Worm (Caenorhabditis elegans): ENCODE data around the gene C03A3.1.

C03A3.1 gene

DNA sequence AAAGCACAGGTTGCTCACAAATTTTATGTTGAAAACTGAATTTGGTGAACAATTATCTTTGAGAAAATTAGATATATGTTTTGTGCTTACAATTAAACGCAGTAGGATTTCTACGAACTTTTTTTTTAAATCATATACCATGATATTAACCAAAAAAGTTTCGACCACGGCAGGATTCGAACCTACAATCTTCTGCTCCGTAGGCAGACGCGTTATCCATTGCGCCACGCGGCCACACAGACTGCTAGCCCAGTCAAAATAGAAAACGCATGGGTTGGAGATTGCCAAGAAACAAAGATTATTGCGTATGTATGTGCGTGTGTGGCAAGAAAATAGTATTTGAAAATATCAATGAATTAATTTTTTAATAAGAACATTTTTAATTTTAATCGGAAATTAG lies 4.7 kb upstream of the C03A3.1 start:
- TF ChIP-seq ceh-16 (tag; optimal IDR thresholded peaks at IDR 0.05) (no peak), nhr-237 (tag; optimal IDR thresholded peaks at IDR 0.05) (no peak), lin-39 (tag; optimal IDR thresholded peaks at IDR 0.05) (no peak), mbf-1 (tag; optimal IDR thresholded peaks at IDR 0.05) (no peak), lin-13 (GFP tag; optimal IDR thresholded peaks at IDR 0.05) (peak; percentile 45), dmd-4 (tag; optimal IDR thresholded peaks at IDR 0.05) (no peak), snpc-4 (tag; optimal IDR thresholded peaks at IDR 0.05) (no peak), mdl-1 (tag; optimal IDR thresholded peaks at IDR 0.05) (no peak), lin-11 (tag; optimal IDR thresholded peaks at IDR 0.05) (no peak), nhr-11 (tag; optimal IDR thresholded peaks at IDR 0.05) (no peak), nhr-23 (tag; optimal IDR thresholded peaks at IDR 0.05) (no peak), crh-2 (tag; optimal IDR thresholded peaks at IDR 0.05) (peak; percentile 47), lsy-2 (tag; optimal IDR thresholded peaks at IDR 0.05) (peak; percentile 0 to 37), peb-1 (tag; optimal IDR thresholded peaks at IDR 0.05) (no peak), zag-1 (tag; optimal IDR thresholded peaks at IDR 0.05) (no peak), elt-3 (tag; optimal IDR thresholded peaks at IDR 0.05) (no peak), nhr-12 (tag; optimal IDR thresholded peaks at IDR 0.05) (no peak), nhr-10 (tag; optimal IDR thresholded peaks at IDR 0.05) (no peak), sma-9 (GFP tag; optimal IDR thresholded peaks at IDR 0.05) (peak; percentile 56), sma-9 (tag; optimal IDR thresholded peaks at IDR 0.05) (no peak), nhr-129 (tag; optimal IDR thresholded peaks at IDR 0.05) (peak; percentile 47), fos-1 (tag; optimal IDR thresholded peaks at IDR 0.05) (peak; percentile 21), sma-3 (GFP tag; optimal IDR thresholded peaks at IDR 0.05) (peak; percentile 44), unc-55 (GFP tag; optimal IDR thresholded peaks at IDR 0.05) (peak; percentile 46), ceh-82 (tag; optimal IDR thresholded peaks at IDR 0.05) (no peak), nhr-25 (tag; optimal IDR thresholded peaks at IDR 0.05) (no peak), Y55F3AM.14 (GFP tag; optimal IDR thresholded peaks at IDR 0.05) (no peak), skn-1 (tag; optimal IDR thresholded peaks at IDR 0.05) (no peak), alr-1 (tag; optimal IDR thresholded peaks at IDR 0.05) (no peak), nhr-21 (tag; optimal IDR thresholded peaks at IDR 0.05) (peak; percentile 62), sem-4 (tag; optimal IDR thresholded peaks at IDR 0.05) (no peak), F13H6.1 (tag; optimal IDR thresholded peaks at IDR 0.05) (peak; percentile 58), R02D3.7 (tag; optimal IDR thresholded peaks at IDR 0.05) (no peak), unc-62 (GFP tag; optimal IDR thresholded peaks at IDR 0.05) (no peak), ztf-1 (GFP tag; conservative IDR thresholded peaks at IDR 0.05) (no peak), ztf-4 (tag; optimal IDR thresholded peaks at IDR 0.05) (no peak), C34F6.9 (tag; optimal IDR thresholded peaks at IDR 0.05) (peak; percentile 50), ama-1 (optimal IDR thresholded peaks at IDR 0.05) (no peak), egl-27 (tag; optimal IDR thresholded peaks at IDR 0.05) (no peak), unc-39 (tag; optimal IDR thresholded peaks at IDR 0.05) (no peak), gmeb-1 (tag; optimal IDR thresholded peaks at IDR 0.05) (peak; percentile 45), ZK546.5 (tag; optimal IDR thresholded peaks at IDR 0.05) (no peak), ztf-11 (tag; optimal IDR thresholded peaks at IDR 0.05) (no peak), blmp-1 (tag; optimal IDR thresholded peaks at IDR 0.05; ENCODE audit: insufficient read depth) (no peak), nhr-6 (tag; optimal IDR thresholded peaks at IDR 0.05) (no peak), elt-1 (tag; optimal IDR thresholded peaks at IDR 0.05) (no peak), nhr-77 (tag; optimal IDR thresholded peaks at IDR 0.05) (no peak), aly-2 (tag; optimal IDR thresholded peaks at IDR 0.05) (no peak), mab-5 (tag; optimal IDR thresholded peaks at IDR 0.05) (no peak)
